Fruit fly (Drosophila melanogaster): ENCODE results near the gene CG10466.

- TF ChIP-seq gl (tag; optimal IDR thresholded peaks at IDR 0.05) (no peak), EcR (GFP tag; optimal IDR thresholded peaks at IDR 0.05) (no peak), CG13204 (GFP tag; optimal IDR thresholded peaks at IDR 0.05) (no peak), rn (GFP tag; IDR thresholded peaks at IDR 0.05) (no peak), Snoo (tag; optimal IDR thresholded peaks at IDR 0.05) (no peak), fd96Ca (GFP tag; IDR thresholded peaks at IDR 0.05) (no peak), CG8159 (tag; optimal IDR thresholded peaks at IDR 0.05) (no peak), CG15710 (tag; optimal IDR thresholded peaks at IDR 0.05) (no peak), CG34367 (tag; optimal IDR thresholded peaks at IDR 0.05) (no peak), CG10348 (GFP tag; IDR thresholded peaks at IDR 0.05) (no peak)
These were observed 25.2 kb downstream of the CG10466 start for dm6 chr2L:19817147-19817546.

Measured in whole organism, pupa.